Fruit fly (Drosophila melanogaster) Kc167 (cell line): Measurements from ENCODE around the gene CG9717.

Experiments used
- Myc ChIP-seq: fragments of >200 bp; optimal IDR thresholded peaks from 2 replicates; lab custom pipeline; 2017; ENCODE audit warnings: missing external identifiers
- Sin3A ChIP-seq: fragments of >200 bp; optimal IDR thresholded peaks from 2 replicates; lab custom pipeline; 2018; ENCODE audit warnings: missing external identifiers
- h ChIP-seq: fragments of >200 bp; optimal IDR thresholded peaks from 3 replicates; lab custom pipeline; 2018; ENCODE audit warnings: missing external identifiers
- insv ChIP-seq: fragments of >200 bp; optimal IDR thresholded peaks from 3 replicates; lab custom pipeline; 2018; ENCODE audit warnings: missing external identifiers
- psq ChIP-seq: fragments of >200 bp; optimal IDR thresholded peaks from 2 replicates; lab custom pipeline; 2017; ENCODE audit warnings: missing external identifiers
- ttk ChIP-seq: sonication (Bioruptor generic); optimal IDR thresholded peaks from 2 replicates; lab custom pipeline; 2017; ENCODE audit warnings: missing external identifiers

The CG9717 gene

DNA sequence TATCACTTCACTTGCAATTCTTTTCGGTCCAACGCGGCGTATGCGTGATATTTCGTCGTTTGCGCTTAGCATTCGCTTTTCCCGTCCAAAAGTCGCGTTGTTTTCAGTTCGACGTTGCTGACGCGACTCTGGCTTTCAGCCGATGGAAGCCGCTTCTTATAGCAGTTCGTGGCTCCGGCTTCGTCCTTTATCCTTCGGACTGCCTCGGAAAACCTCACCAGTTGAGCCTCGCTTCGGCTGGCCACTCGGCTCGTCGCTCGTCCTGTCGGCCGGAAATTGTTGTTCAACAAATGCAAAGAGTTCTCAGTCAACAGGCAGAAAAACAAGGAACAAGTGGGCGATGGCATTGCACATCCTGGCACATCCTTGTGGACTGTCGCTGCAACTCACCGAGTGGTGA lies 27.0 kb downstream of the CG9717 start, which contains the start of gene CG34155:
CG34155 (minus strand) TSS at position 130 of the 400 bp plus-strand sequence.
- no peak for TF ChIP-seq psq (lab: Kevin White, UChicago)
- no peak for TF ChIP-seq h (lab: Kevin White, UChicago)
- TF ChIP-seq Myc (lab: Kevin White, UChicago), result no peak
- no peak for TF ChIP-seq ttk (lab: Kevin White, UChicago)
- TF ChIP-seq insv, result no peak
- no peak for TF ChIP-seq Sin3A (lab: Kevin White, UChicago)

DNA sequence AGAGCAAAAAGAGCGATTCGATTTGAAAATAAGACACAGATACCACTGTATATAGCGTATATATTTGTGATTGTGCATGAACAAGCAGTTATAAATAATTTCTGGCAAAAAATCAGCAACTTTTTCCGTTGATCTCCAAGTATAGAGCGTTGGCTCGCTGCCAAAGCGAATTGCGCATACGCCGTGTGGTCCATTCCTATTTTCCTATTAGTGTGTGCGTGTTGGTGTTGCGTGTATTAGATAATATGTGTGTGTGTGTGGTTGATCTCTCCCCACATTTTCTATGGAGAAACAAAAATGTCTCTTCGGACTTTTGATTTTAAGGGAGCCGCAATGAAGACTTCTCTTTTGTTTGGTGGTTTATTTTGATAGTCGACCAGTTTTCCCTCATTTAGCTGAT lies 34.6 kb downstream of the CG9717 start:
- TF ChIP-seq Sin3A (lab: Kevin White, UChicago) (no peak), h (lab: Kevin White, UChicago) (no peak)

DNA sequence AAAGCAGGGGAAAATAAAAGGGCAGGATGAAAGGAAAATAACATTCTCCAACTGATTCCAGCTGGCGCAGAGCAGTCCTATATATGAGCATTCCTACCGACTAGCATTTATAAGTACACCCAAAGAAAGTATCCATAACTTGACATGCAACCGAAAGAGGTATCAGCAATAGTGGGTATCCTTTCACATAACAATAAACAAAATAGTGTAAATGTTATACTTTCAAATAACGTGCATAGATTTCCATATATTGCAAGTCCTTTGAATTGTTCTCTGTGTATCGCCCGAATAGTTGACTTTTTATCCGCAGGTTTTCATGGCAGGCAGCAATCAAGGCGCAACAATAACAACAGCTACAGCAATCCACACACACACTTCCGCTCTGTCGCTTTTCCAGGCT lies 37.1 kb downstream of the CG9717 start:
- TF ChIP-seq psq (lab: Kevin White, UChicago) (no peak), Myc (lab: Kevin White, UChicago) (no peak), h (lab: Kevin White, UChicago) (no peak), insv (no peak), ttk (lab: Kevin White, UChicago) (no peak), Sin3A (lab: Kevin White, UChicago) (no peak)

DNA sequence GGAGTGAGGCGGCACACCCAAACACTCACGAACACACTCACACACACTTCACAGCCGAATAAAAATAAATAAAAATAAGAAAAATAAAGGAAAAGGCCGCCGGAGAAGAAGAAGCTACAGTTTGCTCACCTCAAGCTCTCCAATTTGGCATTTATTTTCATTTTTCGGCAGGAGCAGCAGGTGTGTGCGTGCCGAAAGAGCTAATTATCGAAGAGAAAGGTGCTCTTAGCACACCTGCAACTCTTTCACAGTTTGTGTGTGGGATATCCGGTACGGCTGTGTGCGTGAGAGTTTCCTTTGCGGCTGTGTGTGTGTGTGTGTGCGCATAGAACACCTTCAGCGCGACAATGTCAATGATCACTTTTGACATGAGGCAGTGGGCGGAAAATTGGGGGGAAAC lies 42.1 kb downstream of the CG9717 start:
- no peak for TF ChIP-seq Sin3A (lab: Kevin White, UChicago)
- TF ChIP-seq psq (lab: Kevin White, UChicago), result no peak
- no peak for TF ChIP-seq insv
- no peak for TF ChIP-seq Myc (lab: Kevin White, UChicago)
- TF ChIP-seq ttk (lab: Kevin White, UChicago), result no peak

DNA sequence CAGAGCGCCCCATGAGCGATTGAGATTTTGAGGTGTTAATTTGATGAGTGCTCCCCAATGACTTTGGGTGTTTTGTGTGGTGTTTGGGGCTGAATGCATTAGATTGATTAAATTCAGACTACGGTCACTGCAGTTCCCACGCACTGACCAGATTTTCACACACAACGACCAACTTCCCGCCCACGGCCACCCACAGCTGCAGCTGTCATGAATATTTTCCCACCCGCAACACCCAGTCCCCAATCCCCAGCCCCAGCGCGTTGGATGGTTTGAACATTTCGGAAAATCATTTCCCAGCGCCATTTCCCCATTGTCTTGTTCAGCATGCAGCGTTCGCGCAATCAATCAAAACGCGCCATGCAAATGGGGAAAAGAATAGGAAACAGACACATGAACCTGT lies 45.6 kb downstream of the CG9717 start:
- TF ChIP-seq Sin3A (lab: Kevin White, UChicago) (no peak), psq (lab: Kevin White, UChicago) (no peak), Myc (lab: Kevin White, UChicago) (no peak), h (lab: Kevin White, UChicago) (no peak), ttk (lab: Kevin White, UChicago) (no peak)

DNA sequence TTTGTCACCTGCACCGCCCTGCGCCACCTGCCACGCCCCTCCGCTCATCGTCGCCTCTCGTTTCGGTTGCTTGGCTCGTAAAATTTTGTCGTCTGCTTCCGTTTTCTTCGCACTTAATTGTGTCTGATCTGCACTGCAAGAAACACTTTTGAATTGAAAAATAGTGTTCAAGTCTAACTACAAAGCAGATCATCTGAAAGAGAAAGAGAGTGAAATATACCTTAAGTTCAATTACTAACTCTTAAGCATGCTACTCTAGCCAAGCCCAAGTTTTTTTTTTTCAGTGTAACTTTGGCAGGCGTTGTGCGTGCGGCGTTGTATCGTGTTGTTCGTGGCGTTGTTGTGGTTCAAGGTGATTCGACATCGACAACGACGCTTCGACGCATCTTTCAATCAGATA lies 46.9 kb downstream of the CG9717 start:
- no peak for TF ChIP-seq h (lab: Kevin White, UChicago)
- no peak for TF ChIP-seq Sin3A (lab: Kevin White, UChicago)
- TF ChIP-seq Myc (lab: Kevin White, UChicago), result no peak
- TF ChIP-seq insv, result no peak
- no peak for TF ChIP-seq psq (lab: Kevin White, UChicago)
- TF ChIP-seq ttk (lab: Kevin White, UChicago), result no peak

DNA sequence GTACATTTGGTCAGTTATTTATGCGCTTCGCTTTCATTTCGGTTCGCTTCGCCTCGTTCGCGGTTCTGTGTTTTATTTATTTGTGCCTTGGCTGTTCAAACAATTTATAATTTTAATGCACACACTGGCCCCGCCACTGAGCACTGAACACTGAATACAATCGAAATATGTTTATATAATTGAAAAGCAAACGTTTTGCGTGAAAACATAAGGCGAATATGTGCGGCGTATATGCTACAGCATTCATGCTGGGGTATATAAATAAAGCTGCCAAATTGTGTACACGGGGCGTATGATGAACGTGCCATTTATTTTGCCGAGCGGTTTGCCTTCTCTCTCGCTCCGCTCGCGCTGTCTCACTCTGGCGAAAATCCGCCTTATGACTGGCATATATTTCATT lies 50.2 kb downstream of the CG9717 start:
- TF ChIP-seq h (lab: Kevin White, UChicago) (no peak), psq (lab: Kevin White, UChicago) (no peak), Myc (lab: Kevin White, UChicago) (no peak), insv (no peak), Sin3A (lab: Kevin White, UChicago) (no peak), ttk (lab: Kevin White, UChicago) (no peak)

DNA sequence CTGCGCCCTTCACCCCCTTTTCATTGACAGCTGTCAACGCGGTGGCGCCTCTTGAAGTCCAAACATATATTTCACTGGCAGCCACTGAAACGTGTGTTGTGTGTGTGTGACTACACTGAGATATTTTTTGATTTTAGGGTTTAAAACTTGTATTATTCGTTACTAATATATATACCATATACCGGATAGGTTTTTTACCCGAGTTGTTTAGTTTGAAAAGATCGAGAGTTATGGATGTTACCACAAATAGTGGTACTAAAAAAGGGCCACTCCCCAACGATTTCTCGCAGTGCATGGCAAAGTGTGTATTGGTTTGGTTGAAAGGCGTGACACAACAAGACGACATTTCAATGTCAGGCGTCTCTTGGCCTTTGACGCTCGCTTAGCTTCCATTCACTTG lies 50.7 kb downstream of the CG9717 start:
- TF ChIP-seq ttk (lab: Kevin White, UChicago), result no peak
- no peak for TF ChIP-seq h (lab: Kevin White, UChicago)
- TF ChIP-seq psq (lab: Kevin White, UChicago), result no peak
- no peak for TF ChIP-seq Sin3A (lab: Kevin White, UChicago)
- no peak for TF ChIP-seq Myc (lab: Kevin White, UChicago)
- TF ChIP-seq insv, result no peak

DNA sequence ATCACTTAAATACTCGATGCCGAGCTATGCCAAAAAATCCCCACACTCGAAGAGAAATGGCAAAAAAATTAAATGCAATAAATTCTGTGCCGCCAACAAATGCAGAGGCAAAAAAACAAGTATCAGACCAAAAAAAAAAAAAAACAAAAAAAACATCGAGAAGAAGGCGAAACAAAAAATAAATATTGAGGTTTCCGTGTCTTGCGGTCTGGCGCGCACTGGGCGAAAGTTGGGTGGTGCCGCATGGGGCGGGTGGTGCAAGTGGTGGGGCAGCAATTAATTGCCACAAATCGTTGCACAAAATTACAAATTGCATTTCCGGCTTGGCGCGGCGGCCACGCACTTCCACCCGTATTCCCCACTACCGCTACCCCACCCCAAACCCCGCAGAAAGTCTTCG lies 52.7 kb downstream of the CG9717 start:
- TF ChIP-seq psq (lab: Kevin White, UChicago) (no peak), h (lab: Kevin White, UChicago) (no peak), insv (no peak), Sin3A (lab: Kevin White, UChicago) (no peak), Myc (lab: Kevin White, UChicago) (no peak), ttk (lab: Kevin White, UChicago) (no peak)
